Worm (Caenorhabditis elegans): ENCODE results near the gene K12H4.5.

- TF ChIP-seq lsy-2 (tag; optimal IDR thresholded peaks at IDR 0.05) (no peak), blmp-1 (tag; optimal IDR thresholded peaks at IDR 0.05; ENCODE audit: insufficient read depth) (no peak), elt-3 (tag; optimal IDR thresholded peaks at IDR 0.05) (no peak), nhr-12 (tag; optimal IDR thresholded peaks at IDR 0.05) (no peak), nhr-77 (tag; optimal IDR thresholded peaks at IDR 0.05) (no peak)
Measured at ce11 chrIII:8022077-8022476, 22.2 kb upstream of the K12H4.5 start, which contains the start of gene F44B9.2.

Data from whole organism, L2 larva.